Worm (Caenorhabditis elegans) whole organism, late embryonic: ENCODE results near the gene hphd-1.

ENCODE experiments used
- K09A11.1 ChIP-seq: sonication (generic microtip); optimal IDR thresholded peaks from 2 replicates; lab custom pipeline; 2017; ENCODE audit warnings: antibody characterized with exemption, mild to moderate bottlenecking, missing genetic modification characterization, missing compliant biosample characterization; ENCODE audit not compliant: insufficient read depth
- T23F11.4 ChIP-seq: fragments of 200-800 bp; sonication (Bioruptor generic); optimal IDR thresholded peaks from 2 replicates; lab custom pipeline; 2018; ENCODE audit warnings: mild to moderate bottlenecking, missing genetic modification characterization, missing compliant biosample characterization
- ama-1 ChIP-seq: fragments of 150-350 bp; optimal IDR thresholded peaks from 2 replicates; lab custom pipeline; 2014
- ceh-22 ChIP-seq: sonication (generic microtip); optimal IDR thresholded peaks from 2 replicates; lab custom pipeline; 2017; ENCODE audit warnings: missing biosample characterization, missing genetic modification characterization
- ceh-6 ChIP-seq: fragments of 200-800 bp; sonication (Bioruptor generic); optimal IDR thresholded peaks from 2 replicates; lab custom pipeline; 2018; ENCODE audit warnings: mild to moderate bottlenecking, missing genetic modification characterization, missing compliant biosample characterization
- nfya-1 ChIP-seq: sonication (generic microtip); optimal IDR thresholded peaks from 2 replicates; lab custom pipeline; 2017; ENCODE audit warnings: missing genetic modification characterization, mild to moderate bottlenecking, missing compliant biosample characterization, antibody characterized with exemption, moderate library complexity
- nhr-232 ChIP-seq: sonication (generic microtip); optimal IDR thresholded peaks from 2 replicates; lab custom pipeline; 2016; ENCODE audit warnings: missing genetic modification characterization, missing compliant biosample characterization
- pha-4 ChIP-seq: fragments of 150-350 bp; optimal IDR thresholded peaks from 2 replicates; lab custom pipeline; 2018; ENCODE audit warnings: missing biosample characterization, missing genetic modification reagents, missing genetic modification characterization
- pqm-1 ChIP-seq: sonication (generic microtip); optimal IDR thresholded peaks from 2 replicates; lab custom pipeline; 2016; ENCODE audit warnings: missing genetic modification characterization, missing compliant biosample characterization
- sdc-2 ChIP-seq: sonication (generic microtip); optimal IDR thresholded peaks from 2 replicates; lab custom pipeline; 2016; ENCODE audit warnings: missing genotype, missing genetic modification characterization, missing compliant biosample characterization
- ttx-3 ChIP-seq: sonication (generic microtip); optimal IDR thresholded peaks from 2 replicates; lab custom pipeline; 2016; ENCODE audit warnings: missing genetic modification reagents, missing genetic modification characterization, missing compliant biosample characterization
- zip-5 ChIP-seq: sonication (generic microtip); optimal IDR thresholded peaks from 2 replicates; lab custom pipeline; 2016; ENCODE audit warnings: missing genetic modification characterization, missing compliant biosample characterization

- no peak for TF ChIP-seq T23F11.4 (GFP tag; lab: Kevin White, UChicago)
- TF ChIP-seq ceh-22 (tag; lab: Kevin White, UChicago) = no peak
- no peak for TF ChIP-seq nhr-232 (tag; lab: Kevin White, UChicago)
- TF ChIP-seq pha-4 = no peak
- TF ChIP-seq ceh-6 = no peak
- no peak for TF ChIP-seq pqm-1 (tag; lab: Kevin White, UChicago)
- no peak for TF ChIP-seq nfya-1 (tag; lab: Kevin White, UChicago)
- no peak for TF ChIP-seq K09A11.1 (tag; lab: Kevin White, UChicago)
- TF ChIP-seq zip-5 (tag; lab: Kevin White, UChicago) = no peak
- no peak for TF ChIP-seq sdc-2
- no peak for TF ChIP-seq ttx-3 (tag; lab: Kevin White, UChicago)
- TF ChIP-seq ama-1 (lab: Kevin White, UChicago) = no peak
These were observed 33.7 kb upstream of the hphd-1 start for ce11 chrII:13030051-13030437.
